Fruit fly (Drosophila melanogaster): ENCODE measurements around the gene Mis12.

dm6 chr3L:6943948-6944319 lies 24.9 kb downstream of the Mis12 start:
- TF ChIP-seq cic (GFP tag; optimal IDR thresholded peaks at IDR 0.05) (no peak), toe (GFP tag; optimal IDR thresholded peaks at IDR 0.05) (no peak), CG33017 (tag; optimal IDR thresholded peaks at IDR 0.05) (no peak), CG5204 (GFP tag; optimal IDR thresholded peaks at IDR 0.05) (no peak), Mnt (GFP tag; optimal IDR thresholded peaks at IDR 0.05) (no peak), CG7045 (GFP tag; optimal IDR thresholded peaks at IDR 0.05) (no peak), pad (GFP tag; optimal IDR thresholded peaks at IDR 0.05) (no peak), cnc (optimal IDR thresholded peaks at IDR 0.05) (no peak), ovo (GFP tag; optimal IDR thresholded peaks at IDR 0.05) (no peak), CG1620 (GFP tag; optimal IDR thresholded peaks at IDR 0.05) (no peak), Clk (GFP tag; optimal IDR thresholded peaks at IDR 0.05) (no peak), CG7101 (tag; optimal IDR thresholded peaks at IDR 0.05) (no peak)
